Worm (Caenorhabditis elegans) whole organism, L4/young adult: ENCODE data around the gene doxa-1.

Source experiments
- W03F9.2 ChIP-seq: fragments of 150-350 bp; optimal IDR thresholded peaks from 2 replicates; lab custom pipeline; 2014; ENCODE audit warnings: missing biosample characterization, missing genetic modification characterization
- dao-5 ChIP-seq: sonication (generic microtip); optimal IDR thresholded peaks from 2 replicates; lab custom pipeline; 2016; ENCODE audit warnings: missing genotype, missing genetic modification characterization, moderate library complexity, missing compliant biosample characterization
- him-1 ChIP-seq: sonication (generic microtip); optimal IDR thresholded peaks from 2 replicates; lab custom pipeline; 2016; ENCODE audit warnings: missing genotype, missing genetic modification reagents, missing genetic modification characterization, missing compliant biosample characterization

DNA sequence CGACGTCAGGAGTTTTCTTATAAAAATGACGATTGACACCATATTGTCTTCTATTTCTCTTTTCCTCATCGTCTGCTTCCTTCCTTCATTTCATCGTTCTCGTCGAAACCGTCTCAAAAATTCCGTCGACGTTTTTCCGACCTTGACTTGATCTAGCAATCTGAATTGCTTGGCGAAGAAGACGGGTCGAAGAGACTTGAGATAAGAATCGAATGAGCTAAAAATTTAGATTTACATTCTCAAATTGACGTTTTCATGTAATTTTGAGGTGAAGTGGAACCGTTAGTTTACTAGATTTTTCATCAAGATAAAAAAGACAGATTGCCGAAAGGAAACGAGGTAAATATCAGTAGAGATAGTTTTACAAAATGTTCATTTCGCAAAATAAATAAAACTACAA lies 3.4 kb upstream of the doxa-1 start:
- no peak for TF ChIP-seq W03F9.2 (tag; lab: Kevin White, UChicago)
- no peak for TF ChIP-seq dao-5 (tag; lab: Kevin White, UChicago)
- TF ChIP-seq him-1 (tag; lab: Kevin White, UChicago), result no peak
